Fruit fly (Drosophila melanogaster): Measurements from ENCODE around the gene CG31909.
A peak's percentile ranks its signal among the peaks of the same experiment; 100 is the strongest.

Gene CG31909

DNA sequence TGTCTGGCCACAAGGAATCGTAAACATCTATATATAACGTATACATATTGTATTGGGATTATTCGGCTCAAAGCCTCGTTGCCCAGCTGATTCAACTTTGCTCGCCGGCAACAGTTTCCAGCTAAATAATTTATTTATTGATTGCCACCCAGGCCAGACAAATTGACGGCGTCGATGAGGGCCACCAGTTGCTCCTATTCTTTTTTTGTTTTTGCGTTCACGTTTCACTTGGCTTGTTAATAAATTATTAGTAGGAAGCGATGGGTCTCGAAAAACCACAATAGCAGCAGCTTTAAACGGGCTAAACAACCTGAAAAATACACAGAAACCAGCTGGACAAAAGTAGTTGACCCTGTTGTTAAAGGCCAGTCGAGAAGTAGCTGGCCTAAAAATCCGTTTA, 40.3 kb upstream of the CG31909 start (continued):
- peak; percentile 46 for TF ChIP-seq CG18599 (GFP tag; optimal IDR thresholded peaks at IDR 0.05)
- TF ChIP-seq CG3281 (GFP tag; optimal IDR thresholded peaks at IDR 0.05) = peak; percentile 3
- peak; percentile 48 for TF ChIP-seq CG13296 (GFP tag; optimal IDR thresholded peaks at IDR 0.05)
- TF ChIP-seq ham (GFP tag; IDR thresholded peaks at IDR 0.05) = no peak
- no peak for TF ChIP-seq cg (GFP tag; optimal IDR thresholded peaks at IDR 0.05)
- no peak for TF ChIP-seq maf-S (GFP tag; optimal IDR thresholded peaks at IDR 0.05)
- TF ChIP-seq odd (GFP tag; optimal IDR thresholded peaks at IDR 0.05) = peak; percentile 5
- no peak for TF ChIP-seq Six4 (GFP tag; optimal IDR thresholded peaks at IDR 0.05)
- TF ChIP-seq cad (GFP tag; optimal IDR thresholded peaks at IDR 0.05) = no peak
- TF ChIP-seq Med (GFP tag) = peak; percentile 77
- TF ChIP-seq CG9609 (GFP tag; optimal IDR thresholded peaks at IDR 0.05) = no peak
- TF ChIP-seq CG17568 (GFP tag; optimal IDR thresholded peaks at IDR 0.05) = peak; percentile 15
- peak in 1 of 2 experiments; percentile 73 for TF ChIP-seq Eip74EF (GFP tag; optimal IDR thresholded peaks at IDR 0.05)
- peak; percentile 69 for TF ChIP-seq CG13894 (tag; optimal IDR thresholded peaks at IDR 0.05)
- no peak for TF ChIP-seq Sin3A (optimal IDR thresholded peaks at IDR 0.05)
- TF ChIP-seq sd (tag; optimal IDR thresholded peaks at IDR 0.05) = peak; percentile 31
- TF ChIP-seq abd-A (tag; optimal IDR thresholded peaks at IDR 0.05) = peak; percentile 49
- no peak for TF ChIP-seq sim (GFP tag; IDR thresholded peaks at IDR 0.05)
- TF ChIP-seq CG5953 (GFP tag; IDR thresholded peaks at IDR 0.05) = no peak
- TF ChIP-seq CrebB (tag; optimal IDR thresholded peaks at IDR 0.05) = no peak
- no peak for TF ChIP-seq slou (GFP tag; optimal IDR thresholded peaks at IDR 0.05)
- TF ChIP-seq chinmo (GFP tag; IDR thresholded peaks at IDR 0.05; ENCODE audit: partially characterized antibody) = peak; percentile 72; the same call in 1 of the 4 replicates
- no peak for TF ChIP-seq corto (GFP tag; optimal IDR thresholded peaks at IDR 0.05)
- TF ChIP-seq CG31441 (GFP tag; IDR thresholded peaks at IDR 0.05) = no peak
- TF ChIP-seq scrt (GFP tag; optimal IDR thresholded peaks at IDR 0.05) = peak; percentile 51
- TF ChIP-seq CG10274 (GFP tag; optimal IDR thresholded peaks at IDR 0.05) = no peak
- TF ChIP-seq Ets97D (GFP tag; optimal IDR thresholded peaks at IDR 0.05) = no peak
- TF ChIP-seq seq (GFP tag; IDR thresholded peaks at IDR 0.05) = no peak
- TF ChIP-seq mirr (GFP tag; optimal IDR thresholded peaks at IDR 0.05) = peak; percentile 31
- TF ChIP-seq Gsc (GFP tag; IDR thresholded peaks at IDR 0.05) = no peak
- TF ChIP-seq lab (GFP tag; optimal IDR thresholded peaks at IDR 0.05) = peak; percentile 30
- TF ChIP-seq knrl (GFP tag; IDR thresholded peaks at IDR 0.05; ENCODE audit: partially characterized antibody) = no peak

DNA sequence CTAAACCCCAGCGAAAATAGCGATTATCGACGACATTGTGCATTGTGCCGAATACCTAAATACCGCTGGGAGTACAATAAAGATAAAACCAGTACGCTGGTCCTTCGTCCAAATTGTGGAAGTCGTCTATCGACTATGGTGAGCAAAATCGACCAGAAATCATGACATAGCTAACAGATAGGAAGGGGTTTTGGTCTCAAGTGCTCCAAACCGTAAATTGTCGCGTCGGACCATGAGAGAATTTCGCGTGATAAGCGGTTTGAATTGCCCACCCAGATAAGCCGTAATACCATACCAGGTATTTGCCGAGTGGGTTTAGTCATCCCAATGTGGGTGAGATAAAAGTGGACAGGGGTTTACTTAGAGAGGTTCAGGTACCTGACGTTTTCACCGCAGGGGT, 39.4 kb upstream of the CG31909 start:
- TF ChIP-seq CG18599 (GFP tag; optimal IDR thresholded peaks at IDR 0.05) (peak; percentile 39), Med (GFP tag) (peak; percentile 52), exex (tag; optimal IDR thresholded peaks at IDR 0.05) (peak; percentile 98), CG34376 (GFP tag; optimal IDR thresholded peaks at IDR 0.05) (peak; percentile 94), CG13296 (GFP tag; optimal IDR thresholded peaks at IDR 0.05) (peak; percentile 25), BEAF-32 (GFP tag; optimal IDR thresholded peaks at IDR 0.05) (no peak), CG13894 (tag; optimal IDR thresholded peaks at IDR 0.05) (peak; percentile 8), tll (GFP tag; optimal IDR thresholded peaks at IDR 0.05) (peak in 1 of 2 experiments; percentile 50), B-H2 (GFP tag; optimal IDR thresholded peaks at IDR 0.05) (peak; percentile 38), GATAe (GFP tag; conservative IDR thresholded peaks at IDR 0.05) (0 out of 2 replicates have a peak, but pooled peaks have one; percentile 24), grn (GFP tag; optimal IDR thresholded peaks at IDR 0.05) (peak; percentile 44), stwl (tag; optimal IDR thresholded peaks at IDR 0.05) (no peak), CG8290 (GFP tag; optimal IDR thresholded peaks at IDR 0.05) (no peak), CG8290 (tag; optimal IDR thresholded peaks at IDR 0.05) (peak in 1 of 2 experiments; percentile 21), mirr (GFP tag; optimal IDR thresholded peaks at IDR 0.05) (peak; percentile 95), CG15011 (GFP tag; optimal IDR thresholded peaks at IDR 0.05) (no peak), sd (tag; optimal IDR thresholded peaks at IDR 0.05) (peak; percentile 90), rib (GFP tag; IDR thresholded peaks at IDR 0.05) (no peak), cad (GFP tag; optimal IDR thresholded peaks at IDR 0.05) (peak; percentile 25), Kr (GFP tag; optimal IDR thresholded peaks at IDR 0.05) (peak; percentile 24), CG10543 (GFP tag; optimal IDR thresholded peaks at IDR 0.05) (peak; percentile 21), CG16863 (GFP tag; optimal IDR thresholded peaks at IDR 0.05) (no peak), Ets65A (GFP tag) (peak; percentile 24), sug (tag; optimal IDR thresholded peaks at IDR 0.05) (peak; percentile 98), CG13123 (GFP tag; optimal IDR thresholded peaks at IDR 0.05) (no peak)
